Fruit fly (Drosophila melanogaster) whole organism, pupa: ENCODE results near the gene bru1.

Source experiments
- CG10348 ChIP-seq: fragments of 200-800 bp; sonication (Bioruptor generic); IDR thresholded peaks from 2 replicates; pipeline ENCODE4 v1.3.6; 2022; ENCODE audit warnings: missing biosample characterization, missing genetic modification characterization
- CG13204 ChIP-seq: fragments of 200-800 bp; sonication (Bioruptor generic); optimal IDR thresholded peaks from 2 replicates; lab custom pipeline; 2018; ENCODE audit warnings: missing biosample characterization, mild to moderate bottlenecking, missing genetic modification characterization, moderate library complexity
- CG14655 ChIP-seq: fragments of 200-800 bp; sonication (Bioruptor generic); optimal IDR thresholded peaks from 3 replicates; lab custom pipeline; 2017; ENCODE audit warnings: mild to moderate bottlenecking, missing biosample characterization, missing genetic modification reagents, missing genetic modification characterization
- CG15710 ChIP-seq: fragments of 200-800 bp; sonication (Bioruptor generic); optimal IDR thresholded peaks from 2 replicates; lab custom pipeline; 2018; ENCODE audit warnings: missing biosample characterization, mild to moderate bottlenecking, missing genetic modification characterization, moderate library complexity
- CG32121 ChIP-seq: fragments of 200-800 bp; sonication (Bioruptor generic); IDR thresholded peaks from 2 replicates; pipeline ENCODE4 v1.3.6; 2022; ENCODE audit warnings: missing biosample characterization, missing genetic modification characterization
- CG34367 ChIP-seq: fragments of 200-800 bp; sonication (Bioruptor generic); optimal IDR thresholded peaks from 2 replicates; lab custom pipeline; 2018; ENCODE audit warnings: missing biosample characterization, mild to moderate bottlenecking, missing genetic modification characterization
- EcR ChIP-seq: fragments of 200-800 bp; sonication (Bioruptor generic); optimal IDR thresholded peaks from 3 replicates; lab custom pipeline; 2019; ENCODE audit warnings: missing biosample characterization, missing genetic modification characterization, mild to moderate bottlenecking, moderate library complexity, missing genetic modification reagents
- Pif1A ChIP-seq: fragments of 200-800 bp; sonication (Bioruptor generic); optimal IDR thresholded peaks from 3 replicates; lab custom pipeline; 2016; ENCODE audit warnings: missing biosample characterization, missing genetic modification characterization
- fd96Ca ChIP-seq: fragments of 200-800 bp; sonication (Bioruptor generic); IDR thresholded peaks from 3 replicates; pipeline ENCODE4 v1.3.6; 2022; ENCODE audit warnings: missing biosample characterization, missing genetic modification characterization

DNA sequence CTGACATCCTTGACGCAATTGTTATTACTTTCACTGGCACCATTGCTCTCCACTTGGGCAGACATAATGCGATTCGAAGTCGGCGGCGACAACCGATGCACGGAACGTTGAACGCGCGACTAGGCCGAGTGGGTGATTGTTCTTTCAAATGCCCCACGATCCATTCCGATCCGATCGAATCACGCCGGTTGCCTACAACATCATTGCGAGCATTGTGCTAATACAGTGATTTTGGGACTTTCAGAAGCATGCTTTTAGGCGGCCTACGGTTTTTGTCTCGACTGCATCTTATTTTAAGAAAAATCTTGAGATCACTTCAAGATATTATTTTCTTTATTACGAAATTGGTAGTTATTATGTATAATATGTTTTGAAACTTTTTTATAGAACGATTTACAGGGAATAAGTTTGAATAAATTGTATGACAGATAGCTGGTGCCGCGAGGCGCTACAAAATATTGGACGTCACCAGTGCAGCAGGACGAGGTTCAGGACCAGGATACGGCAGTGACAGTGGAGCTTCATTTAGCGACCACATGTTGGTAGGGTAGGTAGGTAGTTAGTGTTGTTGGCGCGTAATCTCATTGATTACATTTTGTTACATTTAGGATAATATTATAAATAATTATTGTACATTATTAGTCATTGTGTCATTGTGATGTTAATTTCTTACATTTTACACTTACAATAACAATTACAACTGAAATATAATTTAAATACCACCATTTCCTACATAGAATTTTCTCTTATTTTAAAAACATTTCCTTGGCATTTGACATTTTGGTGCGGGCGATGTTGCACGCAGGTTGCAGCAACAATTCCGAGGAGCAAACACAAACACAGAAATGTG, 41.3 kb upstream of the bru1 start, which contains the start of gene rho-6:
- TF ChIP-seq CG15710 = no peak
- TF ChIP-seq EcR (GFP tag; lab: Kevin White, UChicago) = no peak
- TF ChIP-seq CG34367 (tag; lab: Kevin White, UChicago) = no peak
- no peak for TF ChIP-seq CG13204 (GFP tag; lab: Kevin White, UChicago)
- no peak for TF ChIP-seq Pif1A (GFP tag; lab: Kevin White, UChicago)
- TF ChIP-seq CG32121 (GFP tag; lab: Robert Waterston, UW) = no peak
- no peak for TF ChIP-seq fd96Ca (GFP tag; lab: Robert Waterston, UW)
- no peak for TF ChIP-seq CG10348
- peak; percentile 29 for TF ChIP-seq CG14655 (GFP tag; lab: Kevin White, UChicago)
